Worm (Caenorhabditis elegans): Measurements from ENCODE around the gene knl-3.

Gene knl-3

ce11 chrV:1855087-1855486, 13.9 kb upstream of the knl-3 start:
- TF ChIP-seq nhr-237 (tag; optimal IDR thresholded peaks at IDR 0.05), result no peak
- no peak for TF ChIP-seq elt-1 (tag; optimal IDR thresholded peaks at IDR 0.05)
- no peak for TF ChIP-seq aly-2 (tag; optimal IDR thresholded peaks at IDR 0.05)
- no peak for TF ChIP-seq mml-1 (tag; optimal IDR thresholded peaks at IDR 0.05)
- TF ChIP-seq lsy-12 (tag; optimal IDR thresholded peaks at IDR 0.05), result no peak
- no peak for TF ChIP-seq ZK546.5 (tag; optimal IDR thresholded peaks at IDR 0.05)
- no peak for TF ChIP-seq jun-1 (tag; optimal IDR thresholded peaks at IDR 0.05)
- no peak for TF ChIP-seq elt-2 (tag; optimal IDR thresholded peaks at IDR 0.05)
- TF ChIP-seq lin-39 (tag; optimal IDR thresholded peaks at IDR 0.05), result peak; percentile 3
- no peak for TF ChIP-seq ceh-28 (tag; optimal IDR thresholded peaks at IDR 0.05)
- TF ChIP-seq nhr-25 (tag; optimal IDR thresholded peaks at IDR 0.05), result peak; percentile 52
- TF ChIP-seq nfya-1 (tag; optimal IDR thresholded peaks at IDR 0.05; ENCODE audit: insufficient read depth), result no peak
- no peak for TF ChIP-seq zag-1 (tag; optimal IDR thresholded peaks at IDR 0.05)
- TF ChIP-seq unc-62 (GFP tag; optimal IDR thresholded peaks at IDR 0.05), result no peak
- no peak for TF ChIP-seq mdl-1 (tag; optimal IDR thresholded peaks at IDR 0.05)
- no peak for TF ChIP-seq hmg-11 (tag; optimal IDR thresholded peaks at IDR 0.05)
- TF ChIP-seq ztf-11 (tag; optimal IDR thresholded peaks at IDR 0.05), result no peak
- no peak for TF ChIP-seq lin-15B (tag; optimal IDR thresholded peaks at IDR 0.05)
- peak; percentile 90 for TF ChIP-seq nhr-23 (tag; optimal IDR thresholded peaks at IDR 0.05)
- no peak for TF ChIP-seq nhr-76 (tag; optimal IDR thresholded peaks at IDR 0.05)
- no peak for TF ChIP-seq fkh-10 (GFP tag; optimal IDR thresholded peaks at IDR 0.05)
- TF ChIP-seq nhr-28 (tag; optimal IDR thresholded peaks at IDR 0.05), result no peak

ce11 chrV:1856176-1856575, 12.8 kb upstream of the knl-3 start, which contains the start of gene T10B5.10:
T10B5.10 (minus strand) TSS chrV:1856276.
- TF ChIP-seq tbx-2 (tag; optimal IDR thresholded peaks at IDR 0.05) (no peak), nfya-1 (tag; optimal IDR thresholded peaks at IDR 0.05; ENCODE audit: insufficient read depth) (no peak), pqm-1 (tag; optimal IDR thresholded peaks at IDR 0.05) (no peak)

DNA sequence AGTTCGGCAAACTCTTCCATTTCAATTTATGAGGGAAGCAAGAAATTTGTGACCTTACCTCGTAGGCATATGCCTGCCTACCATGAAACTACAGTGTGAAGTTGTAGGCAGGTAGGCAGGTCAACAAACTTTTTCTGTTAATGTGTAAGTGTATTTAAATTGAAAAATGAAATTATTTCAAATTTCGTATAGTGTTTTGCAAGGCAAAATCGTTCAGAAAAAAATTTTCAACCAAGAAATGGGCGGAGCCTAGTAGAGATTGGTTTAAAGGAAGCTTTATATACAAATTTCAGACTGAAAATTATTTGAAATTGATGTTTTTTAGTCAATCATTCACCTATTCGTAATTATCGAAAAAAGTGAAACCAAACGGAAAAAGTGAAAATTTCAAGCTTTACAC, 11.2 kb upstream of the knl-3 start:
- TF ChIP-seq ceh-28 (tag; optimal IDR thresholded peaks at IDR 0.05) (no peak), unc-62 (GFP tag; optimal IDR thresholded peaks at IDR 0.05) (no peak), pqm-1 (tag; optimal IDR thresholded peaks at IDR 0.05) (no peak), lsy-12 (tag; optimal IDR thresholded peaks at IDR 0.05) (no peak), sea-2 (GFP tag; optimal IDR thresholded peaks at IDR 0.05) (no peak), snpc-4 (tag; optimal IDR thresholded peaks at IDR 0.05) (no peak), nhr-77 (tag; optimal IDR thresholded peaks at IDR 0.05) (no peak), lin-15B (tag; optimal IDR thresholded peaks at IDR 0.05) (no peak), egl-5 (tag; optimal IDR thresholded peaks at IDR 0.05) (no peak)

ce11 chrV:1862954-1863353, 6.1 kb upstream of the knl-3 start:
- TF ChIP-seq egl-5 (tag; optimal IDR thresholded peaks at IDR 0.05), result no peak
- TF ChIP-seq fos-1 (tag; optimal IDR thresholded peaks at IDR 0.05), result no peak
- TF ChIP-seq egl-27 (tag; optimal IDR thresholded peaks at IDR 0.05), result no peak
- TF ChIP-seq lin-15B (tag; optimal IDR thresholded peaks at IDR 0.05), result no peak
- no peak for TF ChIP-seq nhr-12 (tag; optimal IDR thresholded peaks at IDR 0.05)
- no peak for TF ChIP-seq nhr-77 (tag; optimal IDR thresholded peaks at IDR 0.05)

ce11 chrV:1864997-1865396, 4.0 kb upstream of the knl-3 start:
- TF ChIP-seq nfya-1 (tag; optimal IDR thresholded peaks at IDR 0.05; ENCODE audit: insufficient read depth) (peak; percentile 99), egl-27 (tag; optimal IDR thresholded peaks at IDR 0.05) (no peak)

- TF ChIP-seq nhr-12 (tag; optimal IDR thresholded peaks at IDR 0.05), result no peak
- TF ChIP-seq eor-1 (tag; optimal IDR thresholded peaks at IDR 0.05), result no peak
- TF ChIP-seq nhr-77 (tag; optimal IDR thresholded peaks at IDR 0.05), result no peak
- no peak for TF ChIP-seq ceh-9 (tag; optimal IDR thresholded peaks at IDR 0.05)
- no peak for TF ChIP-seq nhr-76 (tag; optimal IDR thresholded peaks at IDR 0.05)
- TF ChIP-seq R02D3.7 (tag; optimal IDR thresholded peaks at IDR 0.05), result no peak
- TF ChIP-seq nhr-28 (tag; optimal IDR thresholded peaks at IDR 0.05), result no peak
- TF ChIP-seq nhr-237 (tag; optimal IDR thresholded peaks at IDR 0.05), result no peak
- no peak for TF ChIP-seq nfya-1 (tag; optimal IDR thresholded peaks at IDR 0.05; ENCODE audit: insufficient read depth)
- TF ChIP-seq ceh-82 (tag; optimal IDR thresholded peaks at IDR 0.05), result no peak
- TF ChIP-seq ztf-11 (tag; optimal IDR thresholded peaks at IDR 0.05), result no peak
- TF ChIP-seq elt-3 (tag; optimal IDR thresholded peaks at IDR 0.05), result no peak
- no peak for TF ChIP-seq fkh-10 (GFP tag; optimal IDR thresholded peaks at IDR 0.05)
- no peak for TF ChIP-seq nhr-25 (tag; optimal IDR thresholded peaks at IDR 0.05)
Measured at ce11 chrV:1868025-1868424, 988 bp upstream of the knl-3 start.

Measured in whole organism, L3 larva.